Fruit fly (Drosophila melanogaster) whole organism, embryonic: ENCODE results near the gene spn-F.

Source experiments
- BEAF-32 ChIP-seq: fragments of 200-800 bp; sonication (Bioruptor generic); optimal IDR thresholded peaks from 3 replicates; lab custom pipeline; 2017; ENCODE audit warnings: missing biosample characterization, missing genetic modification characterization, mild to moderate bottlenecking, moderate library complexity, missing genetic modification reagents
- CG11085 ChIP-seq: fragments of 200-800 bp; sonication (Bioruptor generic); IDR thresholded peaks from 2 replicates; pipeline ENCODE4 v1.3.6; 2022; ENCODE audit warnings: missing biosample characterization, missing genetic modification characterization
- CG11504 ChIP-seq: fragments of 200-800 bp; sonication (Bioruptor generic); optimal IDR thresholded peaks from 3 replicates; lab custom pipeline; 2019; ENCODE audit warnings: missing biosample characterization, mild to moderate bottlenecking, missing genetic modification characterization, moderate library complexity
- CG11560 ChIP-seq: fragments of 200-800 bp; sonication (Bioruptor generic); IDR thresholded peaks from 3 replicates; pipeline ENCODE4 v1.3.6; 2022; ENCODE audit warnings: missing biosample characterization, missing genetic modification characterization
- CG12155 ChIP-seq: fragments of 200-800 bp; sonication (Bioruptor generic); optimal IDR thresholded peaks from 3 replicates; lab custom pipeline; 2016; ENCODE audit warnings: missing biosample characterization, missing genetic modification characterization
- CG12744 ChIP-seq: fragments of 200-800 bp; sonication (Bioruptor generic); optimal IDR thresholded peaks from 2 replicates; lab custom pipeline; 2016; ENCODE audit warnings: missing biosample characterization, missing genetic modification characterization
- CG17802 ChIP-seq: fragments of 200-800 bp; sonication (Bioruptor generic); optimal IDR thresholded peaks from 2 replicates; lab custom pipeline; 2018; ENCODE audit warnings: missing biosample characterization, mild to moderate bottlenecking, missing genetic modification characterization, moderate library complexity
- CG17829 ChIP-seq: fragments of 200-800 bp; optimal IDR thresholded peaks from 2 replicates; lab custom pipeline; 2019; ENCODE audit warnings: missing biosample characterization, mild to moderate bottlenecking, missing genetic modification characterization, moderate library complexity
- CG2116 ChIP-seq: fragments of 200-800 bp; sonication (Bioruptor generic); optimal IDR thresholded peaks from 3 replicates; lab custom pipeline; 2018; ENCODE audit warnings: missing biosample characterization, mild to moderate bottlenecking, missing genetic modification characterization
- CG2875 ChIP-seq: fragments of 200-800 bp; sonication (Bioruptor generic); optimal IDR thresholded peaks from 2 replicates; lab custom pipeline; 2017; ENCODE audit warnings: missing biosample characterization, mild to moderate bottlenecking, missing genetic modification characterization, missing genetic modification reagents
- CG6654 ChIP-seq: fragments of 200-800 bp; sonication (Bioruptor generic); optimal IDR thresholded peaks from 2 replicates; lab custom pipeline; 2017; ENCODE audit warnings: missing biosample characterization, mild to moderate bottlenecking, missing genetic modification characterization
- CG7963 ChIP-seq: fragments of 200-800 bp; sonication (Bioruptor generic); IDR thresholded peaks from 3 replicates; pipeline ENCODE4 v1.3.6; 2022; ENCODE audit warnings: missing biosample characterization, missing genetic modification characterization; ENCODE audit not compliant: partially characterized antibody
- CG9797 ChIP-seq: fragments of 200-800 bp; sonication (Bioruptor generic); optimal IDR thresholded peaks from 3 replicates; lab custom pipeline; 2018; ENCODE audit warnings: missing biosample characterization, mild to moderate bottlenecking, missing genetic modification characterization
- CHES-1-like ChIP-seq: fragments of 200-800 bp; sonication (Bioruptor generic); optimal IDR thresholded peaks from 2 replicates; lab custom pipeline; 2016; ENCODE audit warnings: missing biosample characterization, missing genetic modification characterization
- Dbx ChIP-seq: fragments of 200-800 bp; sonication (Bioruptor generic); IDR thresholded peaks from 3 replicates; pipeline ENCODE4 v1.3.6; 2022; ENCODE audit warnings: missing biosample characterization, missing genetic modification characterization
- Dp ChIP-seq: fragments of 200-800 bp; sonication (Bioruptor generic); optimal IDR thresholded peaks from 2 replicates; lab custom pipeline; 2018; ENCODE audit warnings: missing biosample characterization, mild to moderate bottlenecking, missing genetic modification characterization, moderate library complexity
- ERR ChIP-seq: fragments of 200-800 bp; sonication (Bioruptor generic); optimal IDR thresholded peaks from 2 replicates; lab custom pipeline; 2016; ENCODE audit warnings: missing biosample characterization, missing genetic modification characterization
- Eip74EF ChIP-seq, 2 experiments: fragments of 200-800 bp in 1 of 2; fragments of >200 bp in 1 of 2; sonication (Bioruptor generic) in 1 of 2; optimal IDR thresholded peaks; 2 replicates each; lab custom pipeline; 2017 to 2019; ENCODE audit warnings: missing biosample characterization in 2 of 2, missing genetic modification characterization in 2 of 2, mild to moderate bottlenecking in 1 of 2, moderate library complexity in 1 of 2
- Ets97D ChIP-seq: fragments of 200-800 bp; sonication (Bioruptor generic); optimal IDR thresholded peaks from 3 replicates; lab custom pipeline; 2016; ENCODE audit warnings: missing biosample characterization, missing genetic modification characterization
- Hmr ChIP-seq: fragments of 200-800 bp; sonication (Bioruptor generic); optimal IDR thresholded peaks from 3 replicates; lab custom pipeline; 2017; ENCODE audit warnings: mild to moderate bottlenecking, missing biosample characterization, missing genetic modification reagents, missing genetic modification characterization
- Lhr ChIP-seq: fragments of 200-800 bp; sonication (Bioruptor generic); optimal IDR thresholded peaks from 3 replicates; lab custom pipeline; 2017; ENCODE audit warnings: mild to moderate bottlenecking, missing biosample characterization, missing genetic modification reagents, missing genetic modification characterization
- NfI ChIP-seq: fragments of 200-800 bp; sonication (Bioruptor generic); optimal IDR thresholded peaks from 3 replicates; lab custom pipeline; 2018; ENCODE audit warnings: missing biosample characterization, mild to moderate bottlenecking, missing genetic modification characterization, moderate library complexity
- Optix ChIP-seq: fragments of 200-800 bp; sonication (Bioruptor generic); IDR thresholded peaks from 3 replicates; pipeline ENCODE4 v1.3.6; 2022; ENCODE audit warnings: missing biosample characterization, missing genetic modification characterization
- Poxn ChIP-seq: fragments of 200-800 bp; sonication (Bioruptor generic); IDR thresholded peaks from 2 replicates; pipeline ENCODE4 v1.3.6; 2022; ENCODE audit warnings: missing biosample characterization, missing genetic modification characterization
- Rfx ChIP-seq: fragments of 200-800 bp; sonication (Bioruptor generic); IDR thresholded peaks from 2 replicates; pipeline ENCODE4 v1.3.6; 2022; ENCODE audit warnings: missing biosample characterization, missing genetic modification characterization
- Sry-β ChIP-seq: fragments of 200-800 bp; sonication (Bioruptor generic); optimal IDR thresholded peaks from 2 replicates; lab custom pipeline; 2018; ENCODE audit warnings: missing biosample characterization, mild to moderate bottlenecking, missing genetic modification characterization, moderate library complexity
- Stat92E ChIP-seq, 3 experiments: fragments of >200 bp in 2 of 3; fragments of 200-800 bp in 1 of 3; sonication (Bioruptor generic) in 1 of 3; optimal IDR thresholded peaks; 2 replicates each; lab custom pipeline; 2017 to 2019; ENCODE audit warnings: missing biosample characterization in 3 of 3, missing genetic modification characterization in 3 of 3, mild to moderate bottlenecking in 1 of 3, moderate library complexity in 1 of 3
- ab ChIP-seq: fragments of 200-800 bp; sonication (Bioruptor generic); optimal IDR thresholded peaks from 2 replicates; lab custom pipeline; 2016; ENCODE audit warnings: missing biosample characterization, missing genetic modification characterization
- cwo ChIP-seq: fragments of 200-800 bp; sonication (Bioruptor generic); optimal IDR thresholded peaks from 3 replicates; lab custom pipeline; 2017; ENCODE audit warnings: missing biosample characterization, missing genetic modification characterization, mild to moderate bottlenecking, moderate library complexity, missing genetic modification reagents
- dm ChIP-seq: fragments of 200-800 bp; sonication (Bioruptor generic); optimal IDR thresholded peaks from 3 replicates; lab custom pipeline; 2016; ENCODE audit warnings: missing biosample characterization, missing genetic modification characterization
- dmrt11E ChIP-seq: fragments of 200-800 bp; sonication (Bioruptor generic); optimal IDR thresholded peaks from 3 replicates; lab custom pipeline; 2018; ENCODE audit warnings: missing biosample characterization, mild to moderate bottlenecking, missing genetic modification characterization, moderate library complexity
- dysf ChIP-seq: fragments of 200-800 bp; sonication (Bioruptor generic); IDR thresholded peaks from 3 replicates; pipeline ENCODE4 v1.3.6; 2022; ENCODE audit warnings: missing biosample characterization, missing genetic modification characterization
- exex ChIP-seq: fragments of 200-800 bp; sonication (Bioruptor generic); optimal IDR thresholded peaks from 4 replicates; lab custom pipeline; 2018; ENCODE audit warnings: missing biosample characterization, mild to moderate bottlenecking, missing genetic modification characterization, moderate library complexity
- fd102C ChIP-seq: fragments of 200-800 bp; sonication (Bioruptor generic); optimal IDR thresholded peaks from 2 replicates; lab custom pipeline; 2018; ENCODE audit warnings: missing biosample characterization, mild to moderate bottlenecking, missing genetic modification characterization, moderate library complexity
- h ChIP-seq: fragments of >200 bp; optimal IDR thresholded peaks from 2 replicates; lab custom pipeline; 2017
- ham ChIP-seq: fragments of 200-800 bp; sonication (Bioruptor generic); IDR thresholded peaks from 2 replicates; pipeline ENCODE4 v1.3.6; 2022; ENCODE audit warnings: missing biosample characterization, missing genetic modification characterization
- knrl ChIP-seq: fragments of 200-800 bp; sonication (Bioruptor generic); IDR thresholded peaks from 3 replicates; pipeline ENCODE4 v1.3.6; 2022; ENCODE audit warnings: missing biosample characterization, missing genetic modification characterization; ENCODE audit not compliant: partially characterized antibody
- p53 ChIP-seq: fragments of 200-800 bp; sonication (Bioruptor generic); optimal IDR thresholded peaks from 2 replicates; lab custom pipeline; 2016; ENCODE audit warnings: missing biosample characterization, missing genetic modification characterization
- pan ChIP-seq, 4 experiments: fragments of >200 bp in 3 of 4; fragments of 200-800 bp in 1 of 4; sonication (Bioruptor generic) in 1 of 4; optimal IDR thresholded peaks in 3 of 4; IDR thresholded peaks in 1 of 4; 2 replicates each; pipeline versions ENCODE4 v1.3.6 to Lab custom; 2017 to 2022; ENCODE audit warnings: missing biosample characterization in 2 of 4, missing genetic modification characterization in 2 of 4, mixed read lengths in 1 of 4
- pita ChIP-seq: fragments of 200-800 bp; sonication (Bioruptor generic); optimal IDR thresholded peaks from 2 replicates; lab custom pipeline; 2017; ENCODE audit warnings: missing biosample characterization, mild to moderate bottlenecking, missing genetic modification characterization
- psq ChIP-seq: fragments of 200-800 bp; sonication (Bioruptor generic); optimal IDR thresholded peaks from 2 replicates; lab custom pipeline; 2017; ENCODE audit warnings: missing biosample characterization, missing genetic modification characterization
- pum ChIP-seq: fragments of 200-800 bp; sonication (Bioruptor generic); optimal IDR thresholded peaks from 2 replicates; lab custom pipeline; 2016; ENCODE audit warnings: missing biosample characterization, missing genetic modification characterization
- pzg ChIP-seq: fragments of 200-800 bp; sonication (Bioruptor generic); optimal IDR thresholded peaks from 3 replicates; lab custom pipeline; 2018; ENCODE audit warnings: missing biosample characterization, mild to moderate bottlenecking, missing genetic modification characterization, moderate library complexity
- schlank ChIP-seq: fragments of 200-800 bp; sonication (Bioruptor generic); optimal IDR thresholded peaks from 2 replicates; lab custom pipeline; 2018; ENCODE audit warnings: missing biosample characterization, mild to moderate bottlenecking, missing genetic modification characterization
- sens-2 ChIP-seq: fragments of 200-800 bp; sonication (Bioruptor generic); IDR thresholded peaks from 2 replicates; pipeline ENCODE4 v1.3.6; 2022; ENCODE audit warnings: missing biosample characterization, missing genetic modification characterization
- sisA ChIP-seq: fragments of 200-800 bp; sonication (Bioruptor generic); IDR thresholded peaks from 2 replicates; pipeline ENCODE4 v1.3.6; 2022; ENCODE audit warnings: missing biosample characterization, missing genetic modification characterization
- sna ChIP-seq: fragments of 200-800 bp; sonication (Bioruptor generic); IDR thresholded peaks from 2 replicates; pipeline ENCODE4 v1.3.6; 2022; ENCODE audit warnings: missing biosample characterization, missing genetic modification characterization; ENCODE audit not compliant: partially characterized antibody
- ssp ChIP-seq: fragments of 200-800 bp; sonication (Bioruptor generic); IDR thresholded peaks from 2 replicates; pipeline ENCODE4 v1.3.6; 2022; ENCODE audit warnings: missing biosample characterization, missing genetic modification characterization
- stc ChIP-seq: fragments of 200-800 bp; sonication (Bioruptor generic); IDR thresholded peaks from 2 replicates; pipeline ENCODE4 v1.3.6; 2022; ENCODE audit warnings: missing biosample characterization, missing genetic modification characterization

The spn-F gene

dm6 chr3R:31213227-31213626 lies 41.7 kb upstream of the spn-F start, which contains the start of the genes Zwilch and CG1542 (continued):
- TF ChIP-seq CG7963 (GFP tag; lab: Robert Waterston, UW), result peak; percentile 74
- peak; percentile 90 for TF ChIP-seq CG2116 (GFP tag; lab: Kevin White, UChicago)
- no peak for TF ChIP-seq Poxn (GFP tag; lab: Robert Waterston, UW)
- 0 out of 2 replicates have a peak, but pooled peaks have one; percentile 33 for TF ChIP-seq Rfx (GFP tag; lab: Robert Waterston, UW)
- no peak for TF ChIP-seq stc (GFP tag; lab: Robert Waterston, UW)
- TF ChIP-seq cwo (GFP tag; lab: Kevin White, UChicago), result peak; percentile 80
- no peak for TF ChIP-seq Dbx
- peak; percentile 98 for TF ChIP-seq CG9797 (GFP tag; lab: Kevin White, UChicago)
- peak in 1 of 3 experiments; percentile 23 for TF ChIP-seq Stat92E (GFP tag; optimal IDR thresholded peaks at IDR 0.05; lab: Kevin White, UChicago)
- TF ChIP-seq pzg (GFP tag; lab: Kevin White, UChicago), result peak; percentile 96
- TF ChIP-seq ham, result no peak
- peak; percentile 34; the same call in 1 of the 2 replicates for TF ChIP-seq ssp (GFP tag; lab: Robert Waterston, UW)
- peak; percentile 67 for TF ChIP-seq knrl (GFP tag; lab: Robert Waterston, UW)
- TF ChIP-seq BEAF-32 (GFP tag; lab: Kevin White, UChicago), result peak; percentile 77
- peak; percentile 41 for TF ChIP-seq CG17829 (tag; lab: Kevin White, UChicago)
- TF ChIP-seq sna (GFP tag; lab: Robert Waterston, UW), result peak; percentile 74
- TF ChIP-seq Dp (GFP tag; lab: Kevin White, UChicago), result peak; percentile 93
- TF ChIP-seq, all 482 proteins: peak for 72

dm6 chr3R:31215830-31216229 lies 39.1 kb upstream of the spn-F start, which contains the start of gene CG15561:
CG15561 (minus strand) TSS chr3R:31215942.
- peak; percentile 77 for TF ChIP-seq NfI (GFP tag; lab: Kevin White, UChicago)
- TF ChIP-seq schlank (tag; lab: Kevin White, UChicago), result no peak
- no peak for TF ChIP-seq psq
- peak; percentile 10 for TF ChIP-seq CG2875 (GFP tag; lab: Kevin White, UChicago)
- peak; percentile 45 for TF ChIP-seq Lhr (GFP tag; lab: Kevin White, UChicago)
- peak; percentile 19 for TF ChIP-seq dmrt11E (tag; lab: Kevin White, UChicago)
- peak; percentile 13 for TF ChIP-seq fd102C (GFP tag; lab: Kevin White, UChicago)
- no peak for TF ChIP-seq CG11504 (tag; lab: Kevin White, UChicago)
- peak; percentile 38 for TF ChIP-seq CG12155 (GFP tag; lab: Kevin White, UChicago)
- no peak for TF ChIP-seq ab (GFP tag; lab: Kevin White, UChicago)
- no peak for TF ChIP-seq p53 (GFP tag; lab: Kevin White, UChicago)
- TF ChIP-seq ERR (GFP tag; lab: Kevin White, UChicago), result no peak
- peak; percentile 35 for TF ChIP-seq pum
- TF ChIP-seq CG17802, result peak; percentile 32
- TF ChIP-seq sisA, result no peak
- no peak for TF ChIP-seq h (lab: Kevin White, UChicago)
- TF ChIP-seq CHES-1-like, result peak; percentile 72
- TF ChIP-seq dm (GFP tag; lab: Kevin White, UChicago), result peak; percentile 96
- no peak for TF ChIP-seq exex (tag; lab: Kevin White, UChicago)
- no peak for TF ChIP-seq CG11085 (GFP tag; lab: Robert Waterston, UW)
- TF ChIP-seq Optix (GFP tag; lab: Robert Waterston, UW), result no peak
- TF ChIP-seq CG6654 (GFP tag; lab: Kevin White, UChicago), result no peak
- TF ChIP-seq CG11560, result no peak
- TF ChIP-seq Sry-β (GFP tag; lab: Kevin White, UChicago), result peak; percentile 22
- TF ChIP-seq pan (optimal IDR thresholded peaks at IDR 0.05; lab: Kevin White, UChicago), result no peak
- TF ChIP-seq pan (GFP tag; optimal IDR thresholded peaks at IDR 0.05 in 1 of 2, IDR thresholded peaks at IDR 0.05 in 1 of 2), result no peak
- no peak for TF ChIP-seq dysf
- TF ChIP-seq Eip74EF (GFP tag; optimal IDR thresholded peaks at IDR 0.05; lab: Kevin White, UChicago), result no peak
- TF ChIP-seq pita (GFP tag; lab: Kevin White, UChicago), result no peak
- TF ChIP-seq Hmr (GFP tag; lab: Kevin White, UChicago), result peak; percentile 67
- TF ChIP-seq sens-2 (GFP tag; lab: Robert Waterston, UW), result no peak
- TF ChIP-seq Ets97D (GFP tag; lab: Kevin White, UChicago), result peak; percentile 78
- TF ChIP-seq CG12744 (GFP tag; lab: Kevin White, UChicago), result no peak
